Worm (Caenorhabditis elegans): ENCODE measurements around the gene spig-5.
"Not testable (repeated sequence)": the region's sequence is repeated elsewhere in the genome, so short reads cannot be mapped to it uniquely, and the experiment has no call there.

DNA sequence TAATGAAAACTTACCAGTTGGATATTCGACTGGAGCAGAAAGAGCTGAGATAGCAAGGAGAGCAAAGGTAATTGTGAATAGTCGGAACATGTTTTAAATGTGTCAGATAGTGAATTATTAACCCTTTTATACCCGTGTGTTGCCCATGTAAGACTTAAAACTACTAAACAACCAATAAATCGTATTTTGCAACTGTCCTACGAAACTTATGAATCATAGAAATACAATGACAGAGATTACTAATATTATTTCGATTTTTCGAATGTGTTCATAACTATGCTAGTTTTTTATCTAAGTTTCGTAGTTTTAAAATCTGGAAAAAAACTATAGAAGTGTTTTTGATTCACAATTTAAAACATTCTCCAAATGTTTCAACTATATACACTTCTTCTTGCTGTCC, 1.5 kb upstream of the spig-5 start, which contains the start of gene spig-4:
- TF ChIP-seq Y22D7AL.16 (tag; optimal IDR thresholded peaks at IDR 0.05); rnt-1 (tag; optimal IDR thresholded peaks at IDR 0.05); nhr-11 (tag; optimal IDR thresholded peaks at IDR 0.05); hlh-30 (tag; optimal IDR thresholded peaks at IDR 0.05; ENCODE audit: insufficient read depth): not testable (repeated sequence)
